Worm (Caenorhabditis elegans) whole organism, young adult: Measurements from ENCODE around the gene mut-15.
A peak's percentile ranks its signal among the peaks of the same experiment; 100 is the strongest.

Source experiments
- B0019.2 ChIP-seq: fragments of 200-800 bp; sonication (Bioruptor generic); conservative IDR thresholded peaks from 2 replicates; pipeline ENCODE4 v1.3.6; 2022; ENCODE audit warnings: missing genetic modification reagents, missing genetic modification characterization, missing compliant biosample characterization
- B0035.1 ChIP-seq: sonication (generic microtip); optimal IDR thresholded peaks from 2 replicates; lab custom pipeline; 2016; ENCODE audit warnings: missing genetic modification characterization, mild to moderate bottlenecking, missing compliant biosample characterization, missing genotype, missing genetic modification reagents
- B0261.1 ChIP-seq: sonication (generic microtip); optimal IDR thresholded peaks from 2 replicates; lab custom pipeline; 2016; ENCODE audit warnings: mild to moderate bottlenecking, missing genetic modification characterization, moderate library complexity, missing compliant biosample characterization
- B0336.3 ChIP-seq: fragments of 200-800 bp; sonication (Bioruptor generic); IDR thresholded peaks from 2 replicates; pipeline ENCODE4 v1.3.6; 2022; ENCODE audit warnings: missing genetic modification characterization, missing compliant biosample characterization
- F23B12.7 ChIP-seq: sonication (generic microtip); optimal IDR thresholded peaks from 2 replicates; lab custom pipeline; 2017; ENCODE audit warnings: missing genetic modification characterization, mild to moderate bottlenecking, missing compliant biosample characterization, antibody characterized with exemption, moderate library complexity; ENCODE audit not compliant: insufficient read depth
- F33H1.4 ChIP-seq: fragments of 200-800 bp; sonication (Bioruptor generic); IDR thresholded peaks from 2 replicates; pipeline ENCODE4 v1.3.6; 2022; ENCODE audit warnings: missing genetic modification reagents, missing genetic modification characterization, missing compliant biosample characterization
- F49E8.2 ChIP-seq: sonication (generic microtip); optimal IDR thresholded peaks from 3 replicates; lab custom pipeline; 2017; ENCODE audit warnings: missing genetic modification characterization, mild to moderate bottlenecking, missing compliant biosample characterization, antibody characterized with exemption, moderate library complexity; ENCODE audit not compliant: insufficient read depth
- F57A8.1 ChIP-seq: fragments of 200-800 bp; sonication (Bioruptor generic); optimal IDR thresholded peaks from 2 replicates; lab custom pipeline; 2018; ENCODE audit warnings: mild to moderate bottlenecking, missing genetic modification characterization, moderate library complexity, missing compliant biosample characterization
- T26A5.8 ChIP-seq: sonication (generic microtip); optimal IDR thresholded peaks from 2 replicates; lab custom pipeline; 2016; ENCODE audit warnings: missing genetic modification characterization, missing compliant biosample characterization
- Y53G8AR.9 ChIP-seq: fragments of 200-800 bp; sonication (Bioruptor generic); conservative IDR thresholded peaks from 2 replicates; pipeline ENCODE4 v1.3.6; 2022; ENCODE audit warnings: missing genetic modification reagents, missing genetic modification characterization, missing compliant biosample characterization
- Y79H2A.3 ChIP-seq: fragments of 200-800 bp; sonication (Bioruptor generic); conservative IDR thresholded peaks from 2 replicates; pipeline ENCODE4 v1.3.6; 2022; ENCODE audit warnings: missing genetic modification reagents, missing genetic modification characterization, missing compliant biosample characterization
- akir-1 ChIP-seq: fragments of 200-800 bp; sonication (Bioruptor generic); optimal IDR thresholded peaks from 2 replicates; lab custom pipeline; 2018; ENCODE audit warnings: mild to moderate bottlenecking, missing genetic modification characterization, moderate library complexity, missing compliant biosample characterization
- aptf-2 ChIP-seq: fragments of 200-800 bp; sonication (Bioruptor generic); conservative IDR thresholded peaks from 2 replicates; pipeline ENCODE4 v1.3.6; 2022; ENCODE audit warnings: missing genetic modification reagents, missing genetic modification characterization, missing compliant biosample characterization
- athp-1 ChIP-seq: sonication (generic microtip); optimal IDR thresholded peaks from 2 replicates; lab custom pipeline; 2017; ENCODE audit warnings: mild to moderate bottlenecking, missing genetic modification characterization, missing compliant biosample characterization
- attf-3 ChIP-seq: fragments of 200-800 bp; sonication (Bioruptor generic); conservative IDR thresholded peaks from 2 replicates; pipeline ENCODE4 v1.3.6; 2022; ENCODE audit warnings: missing genetic modification reagents, missing genetic modification characterization, missing compliant biosample characterization
- attf-6 ChIP-seq: fragments of 200-800 bp; sonication (Bioruptor generic); IDR thresholded peaks from 2 replicates; pipeline ENCODE4 v1.3.6; 2022; ENCODE audit warnings: missing genetic modification reagents, missing genetic modification characterization, missing compliant biosample characterization
- cebp-2 ChIP-seq: fragments of 200-800 bp; sonication (Bioruptor generic); IDR thresholded peaks from 2 replicates; pipeline ENCODE4 v1.3.6; 2022; ENCODE audit warnings: missing genetic modification characterization, missing compliant biosample characterization
- ceh-79 ChIP-seq: sonication (generic microtip); optimal IDR thresholded peaks from 2 replicates; lab custom pipeline; 2017; ENCODE audit warnings: mild to moderate bottlenecking, missing genetic modification characterization, missing compliant biosample characterization
- die-1 ChIP-seq: sonication (generic microtip); optimal IDR thresholded peaks from 2 replicates; lab custom pipeline; 2016; ENCODE audit warnings: missing genotype, mild to moderate bottlenecking, missing genetic modification characterization, missing compliant biosample characterization
- dox-1 ChIP-seq: fragments of 200-800 bp; sonication (Bioruptor generic); IDR thresholded peaks from 2 replicates; pipeline ENCODE4 v1.3.6; 2022; ENCODE audit warnings: missing genetic modification reagents, missing genetic modification characterization, missing compliant biosample characterization
- efl-1 ChIP-seq: fragments of 150-350 bp; optimal IDR thresholded peaks from 2 replicates; lab custom pipeline; 2014; ENCODE audit warnings: missing biosample characterization, missing genetic modification reagents, missing genetic modification characterization
- egl-18 ChIP-seq: fragments of 200-800 bp; sonication (Bioruptor generic); IDR thresholded peaks from 2 replicates; pipeline ENCODE4 v1.3.6; 2022; ENCODE audit warnings: missing genetic modification reagents, missing genetic modification characterization, missing compliant biosample characterization
- egrh-3 ChIP-seq: fragments of 200-800 bp; sonication (Bioruptor generic); IDR thresholded peaks from 2 replicates; pipeline ENCODE4 v1.3.6; 2022; ENCODE audit warnings: missing genetic modification reagents, missing genetic modification characterization, missing compliant biosample characterization
- ekl-4 ChIP-seq: fragments of 200-800 bp; sonication (Bioruptor generic); IDR thresholded peaks from 2 replicates; pipeline ENCODE4 v1.3.6; 2022; ENCODE audit warnings: missing genetic modification reagents, missing genetic modification characterization, missing compliant biosample characterization
- ets-4 ChIP-seq: fragments of 200-800 bp; sonication (Bioruptor generic); optimal IDR thresholded peaks from 2 replicates; lab custom pipeline; 2018; ENCODE audit warnings: mild to moderate bottlenecking, missing genetic modification characterization, missing compliant biosample characterization
- him-1 ChIP-seq: sonication (generic microtip); optimal IDR thresholded peaks from 2 replicates; lab custom pipeline; 2016; ENCODE audit warnings: missing genotype, missing genetic modification reagents, missing genetic modification characterization, missing compliant biosample characterization
- hlh-12 ChIP-seq: sonication (generic microtip); optimal IDR thresholded peaks from 2 replicates; lab custom pipeline; 2016; ENCODE audit warnings: missing genetic modification characterization, missing compliant biosample characterization
- hmg-1.2 ChIP-seq: fragments of 200-800 bp; sonication (Bioruptor generic); IDR thresholded peaks from 2 replicates; pipeline ENCODE4 v1.3.6; 2022; ENCODE audit warnings: missing genetic modification reagents, missing genetic modification characterization, missing compliant biosample characterization
- hsf-1 ChIP-seq: fragments of 200-800 bp; sonication (Bioruptor generic); IDR thresholded peaks from 2 replicates; pipeline ENCODE4 v1.3.6; 2022; ENCODE audit warnings: missing genetic modification reagents, missing genetic modification characterization, missing compliant biosample characterization
- lag-1 ChIP-seq: fragments of 200-800 bp; sonication (Bioruptor generic); IDR thresholded peaks from 2 replicates; pipeline ENCODE4 v1.3.6; 2022; ENCODE audit warnings: missing genetic modification reagents, missing genetic modification characterization, missing compliant biosample characterization
- lin-54 ChIP-seq: fragments of 200-800 bp; sonication (Bioruptor generic); optimal IDR thresholded peaks from 2 replicates; lab custom pipeline; 2018; ENCODE audit warnings: mild to moderate bottlenecking, missing genetic modification characterization, missing compliant biosample characterization
- lsl-1 ChIP-seq: fragments of 200-800 bp; sonication (Bioruptor generic); optimal IDR thresholded peaks from 2 replicates; lab custom pipeline; 2018; ENCODE audit warnings: mild to moderate bottlenecking, missing genetic modification characterization, moderate library complexity, missing compliant biosample characterization
- madf-10 ChIP-seq: sonication (generic microtip); optimal IDR thresholded peaks from 2 replicates; lab custom pipeline; 2016; ENCODE audit warnings: mild to moderate bottlenecking, missing genetic modification characterization, missing compliant biosample characterization
- madf-6 ChIP-seq: fragments of 200-800 bp; sonication (Bioruptor generic); IDR thresholded peaks from 2 replicates; pipeline ENCODE4 v1.3.6; 2022; ENCODE audit warnings: missing genetic modification reagents, missing genetic modification characterization, missing compliant biosample characterization
- nfyb-1 ChIP-seq: fragments of 200-800 bp; sonication (Bioruptor generic); IDR thresholded peaks from 2 replicates; pipeline ENCODE4 v1.3.6; 2022; ENCODE audit warnings: missing genetic modification reagents, missing genetic modification characterization, missing compliant biosample characterization
- rec-8 ChIP-seq, 2 experiments: sonication (generic microtip); optimal IDR thresholded peaks; 2 replicates each; lab custom pipeline; 2016; ENCODE audit warnings: mild to moderate bottlenecking in 2 of 2, missing genetic modification characterization in 2 of 2, missing genetic modification reagents in 2 of 2, missing genotype in 2 of 2, missing biosample characterization in 1 of 2, missing compliant biosample characterization in 1 of 2, moderate library complexity in 1 of 2
- repo-1 ChIP-seq: sonication (generic microtip); optimal IDR thresholded peaks from 2 replicates; lab custom pipeline; 2017; ENCODE audit warnings: mild to moderate bottlenecking, missing genetic modification characterization, missing compliant biosample characterization
- rpc-1 ChIP-seq, 2 experiments: fragments of 150-350 bp in 1 of 2; sonication (generic microtip) in 1 of 2; optimal IDR thresholded peaks; 2 replicates each; lab custom pipeline; 2014 to 2018; ENCODE audit warnings: missing biosample characterization in 1 of 2, missing genetic modification characterization in 1 of 2, missing genetic modification reagents in 1 of 2, missing genotype in 1 of 2
- snpc-1.1 ChIP-seq: sonication (generic microtip); optimal IDR thresholded peaks from 2 replicates; lab custom pipeline; 2017; ENCODE audit warnings: missing genetic modification characterization, mild to moderate bottlenecking, missing compliant biosample characterization, antibody characterized with exemption, moderate library complexity, missing genotype, missing genetic modification reagents; ENCODE audit not compliant: insufficient read depth
- snpc-1.3 ChIP-seq: sonication (generic microtip); optimal IDR thresholded peaks from 2 replicates; lab custom pipeline; 2017; ENCODE audit warnings: missing genetic modification characterization, mild to moderate bottlenecking, missing compliant biosample characterization, antibody characterized with exemption, moderate library complexity, missing genotype, missing genetic modification reagents; ENCODE audit not compliant: insufficient read depth
- snpc-3.4 ChIP-seq: sonication (generic microtip); optimal IDR thresholded peaks from 2 replicates; lab custom pipeline; 2017; ENCODE audit warnings: missing genetic modification characterization, mild to moderate bottlenecking, missing compliant biosample characterization, antibody characterized with exemption, moderate library complexity, missing genotype, missing genetic modification reagents
- somi-1 ChIP-seq: fragments of 200-800 bp; sonication (Bioruptor generic); optimal IDR thresholded peaks from 2 replicates; lab custom pipeline; 2018; ENCODE audit warnings: mild to moderate bottlenecking, missing genetic modification characterization, missing compliant biosample characterization
- tbp1 ChIP-seq: fragments of 200-800 bp; sonication (Bioruptor generic); optimal IDR thresholded peaks from 2 replicates; lab custom pipeline; 2018; ENCODE audit warnings: mild to moderate bottlenecking, missing genetic modification characterization, missing compliant biosample characterization
- unc-130 ChIP-seq: sonication (generic microtip); optimal IDR thresholded peaks from 2 replicates; lab custom pipeline; 2016; ENCODE audit warnings: missing genetic modification reagents, missing genetic modification characterization, missing compliant biosample characterization
- xnd-1 ChIP-seq: sonication (generic microtip); optimal IDR thresholded peaks from 2 replicates; lab custom pipeline; 2016; ENCODE audit warnings: missing genotype, missing genetic modification reagents, missing genetic modification characterization, missing compliant biosample characterization
- zim-3 ChIP-seq: sonication (generic microtip); optimal IDR thresholded peaks from 2 replicates; lab custom pipeline; 2017; ENCODE audit warnings: mild to moderate bottlenecking, missing genetic modification characterization, moderate library complexity, missing compliant biosample characterization

The mut-15 gene

ce11 chrV:15023544-15023943, 21.2 kb downstream of the mut-15 start, which contains the start of gene F14H8.4:
Gene F14H8.4, plus strand, starts transcription at chrV:15023844.
- no peak for TF ChIP-seq B0019.2
- no peak for TF ChIP-seq somi-1
- no peak for TF ChIP-seq attf-3
- TF ChIP-seq zim-3, result no peak
- TF ChIP-seq Y79H2A.3 (GFP tag; lab: Robert Waterston, UW), result no peak
- TF ChIP-seq aptf-2, result no peak
- no peak for TF ChIP-seq unc-130 (GFP tag; lab: Kevin White, UChicago)
- no peak for TF ChIP-seq die-1 (tag; lab: Kevin White, UChicago)
- no peak for TF ChIP-seq rec-8 (tag; optimal IDR thresholded peaks at IDR 0.05; lab: Kevin White, UChicago)
- TF ChIP-seq B0035.1 (tag; lab: Kevin White, UChicago), result no peak
- TF ChIP-seq akir-1, result no peak
- no peak for TF ChIP-seq egrh-3 (GFP tag; lab: Robert Waterston, UW)
- no peak for TF ChIP-seq lag-1
- TF ChIP-seq rpc-1 (optimal IDR thresholded peaks at IDR 0.05; lab: Kevin White, UChicago), result no peak
- no peak for TF ChIP-seq rpc-1 (tag; optimal IDR thresholded peaks at IDR 0.05; lab: Kevin White, UChicago)
- no peak for TF ChIP-seq repo-1
- no peak for TF ChIP-seq F33H1.4

DNA sequence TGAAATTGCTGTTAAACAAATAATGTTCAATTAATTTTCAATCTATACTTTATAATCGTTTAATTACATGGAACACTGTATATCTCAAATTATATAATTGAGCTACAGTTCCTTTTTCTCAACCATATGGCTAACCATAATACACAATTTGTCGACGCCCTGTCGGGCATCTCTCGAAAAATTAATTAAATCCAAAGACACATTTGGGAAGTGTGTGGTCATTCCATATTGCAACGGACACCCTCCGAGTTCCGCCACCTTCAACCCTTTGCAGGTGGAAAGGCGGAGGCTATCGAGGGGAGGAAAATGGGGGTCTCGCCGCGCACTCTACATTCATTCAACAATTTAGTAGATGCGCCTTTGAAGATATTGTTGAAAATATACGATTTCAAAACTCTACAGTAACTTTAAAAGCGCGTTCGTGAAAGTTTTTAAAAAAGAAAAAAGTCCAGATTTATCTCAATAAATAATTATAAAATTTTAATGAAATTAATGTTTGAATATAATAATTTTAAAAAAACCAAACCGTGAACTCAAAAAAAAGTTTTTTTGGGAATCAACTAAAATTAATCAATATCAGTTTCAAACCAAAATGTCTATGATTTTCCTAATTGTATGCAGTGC, 26.7 kb downstream of the mut-15 start, which contains the start of gene F14H8.8:
Gene F14H8.8, plus strand, starts transcription at position 574 of the 624 bp plus-strand sequence.
- peak; percentile 93 for TF ChIP-seq snpc-1.3 (tag; lab: Kevin White, UChicago)
- TF ChIP-seq athp-1, result peak; percentile 15
- peak; percentile 80 for TF ChIP-seq lsl-1 (GFP tag; lab: Kevin White, UChicago)
- peak; percentile 77; the same call in 1 of the 2 replicates for TF ChIP-seq ekl-4
- TF ChIP-seq snpc-3.4 (tag; lab: Kevin White, UChicago), result peak; percentile 96
- peak; percentile 14 for TF ChIP-seq B0261.1 (tag; lab: Kevin White, UChicago)
- TF ChIP-seq F49E8.2, result peak; percentile 64
- TF ChIP-seq hmg-1.2 (GFP tag; lab: Robert Waterston, UW), result peak; percentile 73
- no peak for TF ChIP-seq hlh-12 (tag; lab: Kevin White, UChicago)
- TF ChIP-seq nfyb-1, result 0 out of 2 replicates have a peak, but pooled peaks have one; percentile 15
- TF ChIP-seq snpc-1.1 (tag; lab: Kevin White, UChicago), result peak; percentile 97
- TF ChIP-seq hsf-1 (GFP tag; lab: Robert Waterston, UW), result peak; percentile 75
- TF ChIP-seq attf-6, result peak; percentile 72
- TF ChIP-seq F57A8.1 (GFP tag; lab: Kevin White, UChicago), result no peak
- no peak for TF ChIP-seq attf-3
- TF ChIP-seq ets-4, result no peak
- no peak for TF ChIP-seq cebp-2 (GFP tag; lab: Robert Waterston, UW)
- TF ChIP-seq dox-1, result peak; percentile 79
- no peak for TF ChIP-seq rpc-1 (optimal IDR thresholded peaks at IDR 0.05; lab: Kevin White, UChicago)
- peak; percentile 13 for TF ChIP-seq rpc-1 (tag; optimal IDR thresholded peaks at IDR 0.05; lab: Kevin White, UChicago)
- TF ChIP-seq lin-54 (GFP tag; lab: Kevin White, UChicago), result peak; percentile 47
- peak; percentile 65 for TF ChIP-seq F33H1.4
- TF ChIP-seq egl-18 (GFP tag; lab: Robert Waterston, UW), result no peak
- peak; percentile 77 for TF ChIP-seq tbp1 (GFP tag; lab: Kevin White, UChicago)
- TF ChIP-seq efl-1 (GFP tag; lab: Kevin White, UChicago), result peak; percentile 54
- no peak for TF ChIP-seq T26A5.8 (tag; lab: Kevin White, UChicago)
- peak; percentile 59; the same call in 1 of the 2 replicates for TF ChIP-seq Y53G8AR.9 (GFP tag; lab: Robert Waterston, UW)
- TF ChIP-seq F23B12.7 (tag; lab: Kevin White, UChicago), result peak; percentile 33
- TF ChIP-seq ceh-79, result no peak
- peak; percentile 88 for TF ChIP-seq madf-6 (GFP tag; lab: Robert Waterston, UW)
- no peak for TF ChIP-seq B0336.3 (GFP tag; lab: Robert Waterston, UW)
- TF ChIP-seq him-1, result peak; percentile 93
- no peak for TF ChIP-seq madf-10 (tag; lab: Kevin White, UChicago)
- peak; percentile 46 for TF ChIP-seq xnd-1 (tag; lab: Kevin White, UChicago)
